Worm (Caenorhabditis elegans): ENCODE data around the gene ZK994.6.

ZK994.6 gene

ce11 chrV:8481274-8481673 is 25.9 kb downstream of the ZK994.6 start:
- TF ChIP-seq ceh-36 (tag; optimal IDR thresholded peaks at IDR 0.05): no peak
- TF ChIP-seq B0310.2 (tag; optimal IDR thresholded peaks at IDR 0.05): no peak
- TF ChIP-seq hnd-1 (tag; optimal IDR thresholded peaks at IDR 0.05): no peak
- no peak for TF ChIP-seq hmbx-1 (tag; optimal IDR thresholded peaks at IDR 0.05)

ce11 chrV:8470906-8471305 is 36.3 kb downstream of the ZK994.6 start, which contains the start of gene gplb-1:
Gene gplb-1 (minus strand): TSS chrV:8471242.
- TF ChIP-seq pes-1 (GFP tag; IDR thresholded peaks at IDR 0.05): no peak
- TF ChIP-seq tra-4 (tag; optimal IDR thresholded peaks at IDR 0.05): no peak
- no peak for TF ChIP-seq hmg-4 (GFP tag; optimal IDR thresholded peaks at IDR 0.05)
- no peak for TF ChIP-seq ceh-13 (GFP tag; optimal IDR thresholded peaks at IDR 0.05)

DNA sequence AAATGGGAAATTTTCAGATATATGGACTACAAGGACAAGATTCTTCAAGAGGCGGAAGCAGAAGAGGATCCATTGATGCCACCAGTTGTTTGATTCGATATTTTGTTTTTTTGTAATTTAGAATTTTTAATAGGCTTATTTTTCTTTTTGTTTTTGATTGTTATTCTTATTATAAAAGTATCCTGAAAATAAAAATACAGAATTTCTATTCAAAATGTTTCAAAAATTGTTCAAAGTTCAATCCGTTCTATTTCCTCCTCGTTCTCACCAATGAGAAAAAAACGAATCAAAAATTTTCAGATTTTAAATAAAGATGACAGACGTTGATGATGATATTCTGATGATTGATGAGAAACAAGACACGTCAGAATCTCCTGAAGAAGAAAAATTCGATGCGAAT is 38.5 kb downstream of the ZK994.6 start, which contains the start of gene phf-30:
TSS of gene phf-30 (plus strand) at position 301 of the 400 bp plus-strand sequence.
- no peak for TF ChIP-seq flt-1 (GFP tag; IDR thresholded peaks at IDR 0.05)
- TF ChIP-seq hmg-4 (GFP tag; optimal IDR thresholded peaks at IDR 0.05): no peak
- no peak for TF ChIP-seq B0310.2 (tag; optimal IDR thresholded peaks at IDR 0.05)
- no peak for TF ChIP-seq scrt-1 (GFP tag; IDR thresholded peaks at IDR 0.05)
- TF ChIP-seq aly-1 (tag; optimal IDR thresholded peaks at IDR 0.05): no peak
- TF ChIP-seq sea-1 (GFP tag; conservative IDR thresholded peaks at IDR 0.05): no peak
- no peak for TF ChIP-seq F13C5.2 (tag; optimal IDR thresholded peaks at IDR 0.05)
- TF ChIP-seq hnd-1 (tag; optimal IDR thresholded peaks at IDR 0.05): no peak
- TF ChIP-seq tbx-11 (GFP tag; IDR thresholded peaks at IDR 0.05): no peak
- TF ChIP-seq tra-4 (tag; optimal IDR thresholded peaks at IDR 0.05): no peak
- no peak for TF ChIP-seq ets-7 (tag; optimal IDR thresholded peaks at IDR 0.05)
- no peak for TF ChIP-seq tbx-37 (GFP tag; conservative IDR thresholded peaks at IDR 0.05)
- no peak for TF ChIP-seq ceh-13 (GFP tag; optimal IDR thresholded peaks at IDR 0.05)
- TF ChIP-seq hmbx-1 (tag; optimal IDR thresholded peaks at IDR 0.05): no peak

DNA sequence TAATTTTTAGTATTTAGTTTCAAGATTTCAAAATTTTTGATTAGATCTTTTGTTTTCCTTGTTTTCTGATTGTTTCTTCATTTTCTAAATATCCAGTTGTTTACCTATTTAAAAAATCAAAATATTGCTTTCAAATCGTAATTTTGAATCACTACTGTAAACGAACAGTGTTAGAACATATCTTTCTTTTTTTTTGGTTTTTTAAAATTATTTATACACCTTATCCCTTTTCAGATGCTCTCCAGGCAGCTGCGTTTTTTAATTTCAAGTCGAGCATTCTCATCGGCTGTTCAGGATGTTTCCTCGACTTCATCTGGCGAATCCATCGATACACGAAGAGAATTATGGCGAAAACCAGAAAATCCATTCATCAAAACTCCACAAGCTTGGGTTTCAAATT is 40.2 kb downstream of the ZK994.6 start, which contains the start of gene mrpl-4:
TSS of gene mrpl-4 (plus strand) at position 235 of the 400 bp plus-strand sequence.
- TF ChIP-seq ceh-13 (GFP tag; optimal IDR thresholded peaks at IDR 0.05): no peak
- no peak for TF ChIP-seq B0310.2 (tag; optimal IDR thresholded peaks at IDR 0.05)
- no peak for TF ChIP-seq tbx-11 (GFP tag; IDR thresholded peaks at IDR 0.05)
- no peak for TF ChIP-seq pes-1 (GFP tag; IDR thresholded peaks at IDR 0.05)
- no peak for TF ChIP-seq tra-4 (tag; optimal IDR thresholded peaks at IDR 0.05)
- no peak for TF ChIP-seq flt-1 (GFP tag; IDR thresholded peaks at IDR 0.05)
- TF ChIP-seq scrt-1 (GFP tag; IDR thresholded peaks at IDR 0.05): no peak
- TF ChIP-seq ama-1 (optimal IDR thresholded peaks at IDR 0.05): no peak
- TF ChIP-seq hnd-1 (tag; optimal IDR thresholded peaks at IDR 0.05): no peak
- no peak for TF ChIP-seq sea-1 (GFP tag; conservative IDR thresholded peaks at IDR 0.05)
- no peak for TF ChIP-seq hmg-4 (GFP tag; optimal IDR thresholded peaks at IDR 0.05)
- no peak for TF ChIP-seq tbx-37 (GFP tag; conservative IDR thresholded peaks at IDR 0.05)
- TF ChIP-seq F13C5.2 (tag; optimal IDR thresholded peaks at IDR 0.05): no peak
- no peak for TF ChIP-seq ets-7 (tag; optimal IDR thresholded peaks at IDR 0.05)

ce11 chrV:8465386-8465785 is 41.8 kb downstream of the ZK994.6 start, which contains the start of gene mrps-2:
Gene mrps-2 (plus strand): TSS chrV:8465686.
- TF ChIP-seq hmbx-1 (tag; optimal IDR thresholded peaks at IDR 0.05): no peak
- TF ChIP-seq F13C5.2 (tag; optimal IDR thresholded peaks at IDR 0.05): no peak
- TF ChIP-seq ets-7 (tag; optimal IDR thresholded peaks at IDR 0.05): no peak

- no peak for TF ChIP-seq ceh-13 (GFP tag; optimal IDR thresholded peaks at IDR 0.05)
- peak; percentile 36 for TF ChIP-seq F13C5.2 (tag; optimal IDR thresholded peaks at IDR 0.05)
- TF ChIP-seq tbx-11 (GFP tag; IDR thresholded peaks at IDR 0.05): no peak
- TF ChIP-seq ceh-36 (tag; optimal IDR thresholded peaks at IDR 0.05): no peak
- TF ChIP-seq aly-1 (tag; optimal IDR thresholded peaks at IDR 0.05): no peak
- no peak for TF ChIP-seq ama-1 (optimal IDR thresholded peaks at IDR 0.05)
- TF ChIP-seq B0310.2 (tag; optimal IDR thresholded peaks at IDR 0.05): no peak
- TF ChIP-seq sea-1 (GFP tag; conservative IDR thresholded peaks at IDR 0.05): no peak
Measured at ce11 chrV:8462074-8462473, 45.1 kb downstream of the ZK994.6 start, which contains the start of the genes dnj-22 and natc-1. Gene dnj-22 (minus strand): TSS chrV:8462120. Gene natc-1 (plus strand): TSS chrV:8462359.

DNA sequence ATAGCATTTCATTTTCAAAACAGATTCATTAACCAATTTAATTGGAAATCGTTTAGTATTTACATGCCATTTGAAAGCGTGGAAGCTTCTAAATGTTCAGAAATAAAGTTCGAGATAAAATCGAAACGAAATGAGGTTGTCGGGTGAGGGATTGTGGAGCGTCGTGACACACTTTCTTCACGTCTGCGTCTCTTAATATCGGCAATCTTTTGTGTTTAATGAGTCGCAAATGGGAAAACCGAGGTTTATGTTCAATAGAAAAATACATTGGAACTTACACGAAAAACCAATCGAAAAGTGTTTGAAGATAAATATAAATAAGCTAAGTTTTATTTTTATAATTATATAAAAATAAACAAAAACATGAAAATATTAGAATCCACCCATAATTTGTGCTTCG is 46.4 kb downstream of the ZK994.6 start:
- TF ChIP-seq ets-7 (tag; optimal IDR thresholded peaks at IDR 0.05) (no peak), ceh-13 (GFP tag; optimal IDR thresholded peaks at IDR 0.05) (no peak), hnd-1 (tag; optimal IDR thresholded peaks at IDR 0.05) (no peak), scrt-1 (GFP tag; IDR thresholded peaks at IDR 0.05) (no peak), tra-4 (tag; optimal IDR thresholded peaks at IDR 0.05) (no peak), flt-1 (GFP tag; IDR thresholded peaks at IDR 0.05) (no peak), pes-1 (GFP tag; IDR thresholded peaks at IDR 0.05) (no peak), hmbx-1 (tag; optimal IDR thresholded peaks at IDR 0.05) (no peak), tbx-37 (GFP tag; conservative IDR thresholded peaks at IDR 0.05) (no peak), tbx-11 (GFP tag; IDR thresholded peaks at IDR 0.05) (no peak), F13C5.2 (tag; optimal IDR thresholded peaks at IDR 0.05) (no peak)

DNA sequence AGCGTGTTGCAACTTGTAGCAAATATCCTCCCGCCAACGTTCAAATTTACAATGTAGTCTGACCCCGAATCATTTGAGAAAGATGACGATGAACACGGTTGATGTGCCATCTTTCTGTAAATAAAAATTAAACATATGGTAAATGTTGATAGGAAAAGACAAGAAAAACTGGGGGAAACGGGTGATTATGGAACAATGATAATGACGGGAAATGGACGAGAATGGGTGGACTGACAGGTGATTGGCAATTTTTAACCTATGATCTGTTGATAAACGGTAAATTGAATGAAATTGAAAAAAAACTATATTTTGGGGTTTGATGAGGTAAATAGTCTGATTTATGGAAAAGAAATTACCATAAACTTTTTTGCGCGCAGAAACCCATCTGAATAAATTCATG is 46.9 kb downstream of the ZK994.6 start, which contains the start of gene T23B12.6:
TSS of gene T23B12.6 (minus strand) at position 114 of the 400 bp plus-strand sequence.
- TF ChIP-seq ets-7 (tag; optimal IDR thresholded peaks at IDR 0.05): no peak
- no peak for TF ChIP-seq B0310.2 (tag; optimal IDR thresholded peaks at IDR 0.05)
- no peak for TF ChIP-seq tra-4 (tag; optimal IDR thresholded peaks at IDR 0.05)
- TF ChIP-seq tbx-11 (GFP tag; IDR thresholded peaks at IDR 0.05): no peak
- TF ChIP-seq pes-1 (GFP tag; IDR thresholded peaks at IDR 0.05): no peak
- no peak for TF ChIP-seq hnd-1 (tag; optimal IDR thresholded peaks at IDR 0.05)
- TF ChIP-seq ama-1 (optimal IDR thresholded peaks at IDR 0.05): no peak
- TF ChIP-seq sea-1 (GFP tag; conservative IDR thresholded peaks at IDR 0.05): no peak
- TF ChIP-seq flt-1 (GFP tag; IDR thresholded peaks at IDR 0.05): no peak
